Worm (Caenorhabditis elegans) whole organism, late embryonic: Measurements from ENCODE around the gene T24C2.3.

Experiments
- C08G9.2 ChIP-seq: sonication (generic microtip); optimal IDR thresholded peaks from 2 replicates; lab custom pipeline; 2016; ENCODE audit warnings: mild to moderate bottlenecking, missing genetic modification characterization, moderate library complexity, missing compliant biosample characterization
- ama-1 ChIP-seq: fragments of 150-350 bp; optimal IDR thresholded peaks from 2 replicates; lab custom pipeline; 2014
- ceh-14 ChIP-seq: sonication (generic microtip); optimal IDR thresholded peaks from 2 replicates; lab custom pipeline; 2016; ENCODE audit warnings: missing genotype, missing genetic modification characterization, missing compliant biosample characterization
- ceh-2 ChIP-seq: sonication (generic microtip); optimal IDR thresholded peaks from 2 replicates; lab custom pipeline; 2016; ENCODE audit warnings: missing genotype, missing genetic modification characterization, missing compliant biosample characterization
- elt-2 ChIP-seq: sonication (generic microtip); optimal IDR thresholded peaks from 2 replicates; lab custom pipeline; 2016; ENCODE audit warnings: missing genetic modification reagents, missing genetic modification characterization, missing compliant biosample characterization
- fkh-10 ChIP-seq: fragments of 150-350 bp; optimal IDR thresholded peaks from 2 replicates; lab custom pipeline; 2014; ENCODE audit warnings: missing biosample characterization, missing genetic modification reagents, missing genetic modification characterization
- mec-3 ChIP-seq: sonication (generic microtip); optimal IDR thresholded peaks from 2 replicates; lab custom pipeline; 2016; ENCODE audit warnings: borderline replicate concordance, missing genetic modification characterization, missing compliant biosample characterization
- pha-4 ChIP-seq: fragments of 150-350 bp; optimal IDR thresholded peaks from 2 replicates; lab custom pipeline; 2018; ENCODE audit warnings: missing biosample characterization, missing genetic modification reagents, missing genetic modification characterization
- rnt-1 ChIP-seq: sonication (generic microtip); optimal IDR thresholded peaks from 2 replicates; lab custom pipeline; 2016; ENCODE audit warnings: missing genetic modification characterization, missing compliant biosample characterization
- tbx-2 ChIP-seq: sonication (generic microtip); optimal IDR thresholded peaks from 2 replicates; lab custom pipeline; 2016; ENCODE audit warnings: missing genetic modification characterization, missing compliant biosample characterization

DNA sequence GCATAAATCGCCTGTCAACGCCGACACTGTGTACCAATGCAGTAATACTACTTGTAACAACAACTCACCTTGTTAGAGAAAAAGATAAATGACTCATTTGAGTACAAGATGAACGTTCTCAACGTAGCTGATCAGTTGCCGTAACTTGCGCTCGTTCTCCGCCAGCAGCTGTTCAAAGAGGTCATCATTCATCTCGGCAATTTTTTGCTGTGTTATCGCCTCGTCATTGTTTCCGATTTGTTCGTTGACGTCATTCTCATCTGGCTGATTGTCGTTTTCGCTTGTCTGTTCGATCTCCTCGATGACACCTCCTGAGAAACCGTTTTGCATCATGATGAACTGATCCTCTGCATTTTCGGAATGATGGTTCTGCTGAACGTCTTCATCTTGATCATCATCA lies 40.0 kb upstream of the T24C2.3 start:
- TF ChIP-seq C08G9.2 = no peak
- no peak for TF ChIP-seq ama-1 (lab: Kevin White, UChicago)
- no peak for TF ChIP-seq ceh-2 (tag; lab: Kevin White, UChicago)
- TF ChIP-seq fkh-10 (GFP tag; lab: Kevin White, UChicago) = no peak
- TF ChIP-seq elt-2 = no peak
- no peak for TF ChIP-seq rnt-1 (tag; lab: Kevin White, UChicago)
- TF ChIP-seq pha-4 (tag; lab: Kevin White, UChicago) = no peak
- TF ChIP-seq tbx-2 = no peak
- no peak for TF ChIP-seq mec-3 (tag; lab: Kevin White, UChicago)
- TF ChIP-seq ceh-14 = no peak
